Worm (Caenorhabditis elegans): ENCODE results near the gene fbxa-85.

Gene fbxa-85

DNA sequence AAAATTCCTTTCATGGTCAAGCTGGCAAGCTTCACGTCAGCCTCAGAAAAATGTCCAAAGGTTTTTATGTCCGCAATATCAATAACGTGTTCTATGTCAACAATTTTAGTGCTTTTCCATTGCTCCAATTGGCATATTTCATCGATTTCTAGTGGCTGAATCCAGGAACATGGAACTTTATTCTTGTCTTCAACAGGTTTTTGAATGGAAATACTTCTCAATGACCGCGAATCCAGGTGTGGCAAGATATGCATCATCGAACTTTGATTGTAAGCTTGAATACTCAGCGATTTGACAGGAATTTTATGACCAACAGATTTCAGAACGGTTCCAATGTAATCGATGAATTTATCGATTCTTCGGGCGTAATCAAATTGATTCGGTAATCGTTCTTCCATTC is 39.7 kb downstream of the fbxa-85 start:
- no peak for TF ChIP-seq klf-2 (GFP tag; conservative IDR thresholded peaks at IDR 0.05)

- no peak for TF ChIP-seq ref-1 (GFP tag; conservative IDR thresholded peaks at IDR 0.05)
- TF ChIP-seq med-1 (GFP tag; optimal IDR thresholded peaks at IDR 0.05; ENCODE audit: insufficient read depth): no peak
- no peak for TF ChIP-seq flt-1 (GFP tag; IDR thresholded peaks at IDR 0.05)
- no peak for TF ChIP-seq T22C8.4 (GFP tag; IDR thresholded peaks at IDR 0.05)
- no peak for TF ChIP-seq klf-2 (GFP tag; conservative IDR thresholded peaks at IDR 0.05)
- no peak for TF ChIP-seq ztf-23 (GFP tag; IDR thresholded peaks at IDR 0.05)
- TF ChIP-seq ztf-29 (GFP tag; IDR thresholded peaks at IDR 0.05): no peak
- TF ChIP-seq tab-1 (GFP tag; IDR thresholded peaks at IDR 0.05): no peak
Observed at ce11 chrV:17301375-17301774, 42.4 kb downstream of the fbxa-85 start, which contains the start of gene K10G4.5. Gene K10G4.5, minus strand, starts transcription at chrV:17301475.

- no peak for TF ChIP-seq T22C8.4 (GFP tag; IDR thresholded peaks at IDR 0.05)
- no peak for TF ChIP-seq ztf-29 (GFP tag; IDR thresholded peaks at IDR 0.05)
- TF ChIP-seq ztf-23 (GFP tag; IDR thresholded peaks at IDR 0.05): no peak
- no peak for TF ChIP-seq ref-1 (GFP tag; conservative IDR thresholded peaks at IDR 0.05)
- TF ChIP-seq flt-1 (GFP tag; IDR thresholded peaks at IDR 0.05): no peak
- no peak for TF ChIP-seq klf-2 (GFP tag; conservative IDR thresholded peaks at IDR 0.05)
- no peak for TF ChIP-seq tab-1 (GFP tag; IDR thresholded peaks at IDR 0.05)
- TF ChIP-seq med-1 (GFP tag; optimal IDR thresholded peaks at IDR 0.05; ENCODE audit: insufficient read depth): no peak
- no peak for TF ChIP-seq cog-1 (tag; optimal IDR thresholded peaks at IDR 0.05)
Observed at ce11 chrV:17302754-17303153, 43.8 kb downstream of the fbxa-85 start, which contains the start of gene sri-70. Gene sri-70, plus strand, starts transcription at chrV:17303054.

DNA sequence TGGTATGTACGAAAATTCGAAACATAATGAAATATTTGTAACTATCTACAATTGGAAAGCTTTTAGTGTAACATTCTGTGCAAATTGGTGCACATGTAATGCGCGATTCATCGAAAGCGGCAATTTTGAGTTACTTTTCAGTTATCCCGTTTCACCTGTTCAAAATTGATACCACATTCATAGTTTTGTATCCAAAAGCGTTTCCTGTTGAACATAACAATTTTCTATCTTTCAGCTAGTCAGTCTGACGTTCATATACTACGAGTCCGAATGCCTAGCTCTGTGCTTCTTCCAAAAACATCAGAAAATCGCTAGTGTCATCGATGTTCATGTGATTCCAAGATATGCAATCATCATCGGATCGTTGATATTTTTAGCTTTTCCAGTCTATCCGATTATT is 44.4 kb downstream of the fbxa-85 start:
- TF ChIP-seq ref-1 (GFP tag; conservative IDR thresholded peaks at IDR 0.05) (no peak), klf-2 (GFP tag; conservative IDR thresholded peaks at IDR 0.05) (no peak), cog-1 (tag; optimal IDR thresholded peaks at IDR 0.05) (no peak), ztf-23 (GFP tag; IDR thresholded peaks at IDR 0.05) (no peak), flt-1 (GFP tag; IDR thresholded peaks at IDR 0.05) (no peak), ztf-29 (GFP tag; IDR thresholded peaks at IDR 0.05) (no peak), tab-1 (GFP tag; IDR thresholded peaks at IDR 0.05) (no peak), T22C8.4 (GFP tag; IDR thresholded peaks at IDR 0.05) (no peak), med-1 (GFP tag; optimal IDR thresholded peaks at IDR 0.05; ENCODE audit: insufficient read depth) (no peak)

ce11 chrV:17307926-17308325 is 49.0 kb downstream of the fbxa-85 start:
- no peak for TF ChIP-seq ztf-29 (GFP tag; IDR thresholded peaks at IDR 0.05)
- no peak for TF ChIP-seq klf-2 (GFP tag; conservative IDR thresholded peaks at IDR 0.05)
- no peak for TF ChIP-seq tab-1 (GFP tag; IDR thresholded peaks at IDR 0.05)
